Fruit fly (Drosophila melanogaster): ENCODE data around the gene LanB2.

Gene LanB2

dm6 chr3L:9671372-9671771 lies 56.7 kb downstream of the LanB2 start:
- peak; percentile 5 for TF ChIP-seq br (GFP tag; optimal IDR thresholded peaks at IDR 0.05)
- no peak for TF ChIP-seq OdsH (GFP tag; optimal IDR thresholded peaks at IDR 0.05)
